Worm (Caenorhabditis elegans) whole organism, late embryonic: ENCODE results near the gene cdka-1.

Experiments used
- C08G9.2 ChIP-seq: sonication (generic microtip); optimal IDR thresholded peaks from 2 replicates; lab custom pipeline; 2016; ENCODE audit warnings: mild to moderate bottlenecking, missing genetic modification characterization, moderate library complexity, missing compliant biosample characterization
- C38D4.7 ChIP-seq: fragments of 200-800 bp; sonication (Bioruptor generic); optimal IDR thresholded peaks from 2 replicates; lab custom pipeline; 2018; ENCODE audit warnings: mild to moderate bottlenecking, missing genetic modification characterization, moderate library complexity, missing compliant biosample characterization
- F13H6.1 ChIP-seq: sonication (generic microtip); optimal IDR thresholded peaks from 2 replicates; lab custom pipeline; 2016; ENCODE audit warnings: missing genetic modification characterization, missing compliant biosample characterization
- K02D7.2 ChIP-seq: sonication (generic microtip); optimal IDR thresholded peaks from 2 replicates; lab custom pipeline; 2017; ENCODE audit warnings: mild to moderate bottlenecking, missing genetic modification characterization, missing compliant biosample characterization
- K09A11.1 ChIP-seq: sonication (generic microtip); optimal IDR thresholded peaks from 2 replicates; lab custom pipeline; 2017; ENCODE audit warnings: antibody characterized with exemption, mild to moderate bottlenecking, missing genetic modification characterization, missing compliant biosample characterization; ENCODE audit not compliant: insufficient read depth
- T23F11.4 ChIP-seq: fragments of 200-800 bp; sonication (Bioruptor generic); optimal IDR thresholded peaks from 2 replicates; lab custom pipeline; 2018; ENCODE audit warnings: mild to moderate bottlenecking, missing genetic modification characterization, missing compliant biosample characterization
- ahr-1 ChIP-seq: sonication (generic microtip); optimal IDR thresholded peaks from 2 replicates; lab custom pipeline; 2016; ENCODE audit warnings: missing genetic modification characterization, missing compliant biosample characterization
- ceh-19 ChIP-seq: fragments of 200-800 bp; sonication (Bioruptor generic); optimal IDR thresholded peaks from 2 replicates; lab custom pipeline; 2018; ENCODE audit warnings: mild to moderate bottlenecking, missing genetic modification characterization, missing compliant biosample characterization
- ceh-2 ChIP-seq: sonication (generic microtip); optimal IDR thresholded peaks from 2 replicates; lab custom pipeline; 2016; ENCODE audit warnings: missing genotype, missing genetic modification characterization, missing compliant biosample characterization
- ceh-22 ChIP-seq: sonication (generic microtip); optimal IDR thresholded peaks from 2 replicates; lab custom pipeline; 2017; ENCODE audit warnings: missing biosample characterization, missing genetic modification characterization
- ceh-30 ChIP-seq: fragments of 150-350 bp; optimal IDR thresholded peaks from 2 replicates; lab custom pipeline; 2014; ENCODE audit warnings: missing biosample characterization, missing genetic modification characterization
- ceh-31 ChIP-seq: sonication (generic microtip); optimal IDR thresholded peaks from 2 replicates; lab custom pipeline; 2016; ENCODE audit warnings: missing genetic modification characterization, missing compliant biosample characterization
- ceh-34 ChIP-seq: sonication (generic microtip); optimal IDR thresholded peaks from 2 replicates; lab custom pipeline; 2016; ENCODE audit warnings: mild to moderate bottlenecking, missing genetic modification characterization, missing compliant biosample characterization
- ceh-48 ChIP-seq: sonication (generic microtip); optimal IDR thresholded peaks from 2 replicates; lab custom pipeline; 2016; ENCODE audit warnings: missing genetic modification characterization, inconsistent platforms, missing compliant biosample characterization
- ceh-9 ChIP-seq: sonication (generic microtip); optimal IDR thresholded peaks from 2 replicates; lab custom pipeline; 2016; ENCODE audit warnings: mild to moderate bottlenecking, missing genetic modification characterization, inconsistent platforms, missing compliant biosample characterization
- che-1 ChIP-seq: sonication (generic microtip); optimal IDR thresholded peaks from 2 replicates; lab custom pipeline; 2016; ENCODE audit warnings: mild to moderate bottlenecking, missing genetic modification characterization, missing compliant biosample characterization
- dmd-4 ChIP-seq: sonication (generic microtip); optimal IDR thresholded peaks from 2 replicates; lab custom pipeline; 2016; ENCODE audit warnings: borderline replicate concordance, missing genetic modification characterization, missing compliant biosample characterization
- dve-1 ChIP-seq: sonication (generic microtip); optimal IDR thresholded peaks from 2 replicates; lab custom pipeline; 2017; ENCODE audit warnings: antibody characterized with exemption, mild to moderate bottlenecking, missing genetic modification characterization, missing compliant biosample characterization
- elt-2 ChIP-seq: sonication (generic microtip); optimal IDR thresholded peaks from 2 replicates; lab custom pipeline; 2016; ENCODE audit warnings: missing genetic modification reagents, missing genetic modification characterization, missing compliant biosample characterization
- ets-4 ChIP-seq: sonication (generic microtip); optimal IDR thresholded peaks from 2 replicates; lab custom pipeline; 2016; ENCODE audit warnings: missing genetic modification characterization, missing compliant biosample characterization
- eyg-1 ChIP-seq: sonication (generic microtip); optimal IDR thresholded peaks from 2 replicates; lab custom pipeline; 2016; ENCODE audit warnings: missing genotype, missing genetic modification characterization, missing compliant biosample characterization
- fkh-6 ChIP-seq: sonication (generic microtip); optimal IDR thresholded peaks from 2 replicates; lab custom pipeline; 2016; ENCODE audit warnings: missing genetic modification characterization, missing compliant biosample characterization
- gmeb-2 ChIP-seq: sonication (generic microtip); optimal IDR thresholded peaks from 2 replicates; lab custom pipeline; 2016; ENCODE audit warnings: missing genetic modification characterization, inconsistent platforms, missing compliant biosample characterization
- hlh-13 ChIP-seq: fragments of 200-800 bp; sonication (Bioruptor generic); optimal IDR thresholded peaks from 2 replicates; lab custom pipeline; 2018; ENCODE audit warnings: mild to moderate bottlenecking, missing genetic modification characterization, missing compliant biosample characterization
- hlh-15 ChIP-seq: sonication (generic microtip); optimal IDR thresholded peaks from 2 replicates; lab custom pipeline; 2016; ENCODE audit warnings: missing genetic modification characterization, missing compliant biosample characterization
- hlh-30 ChIP-seq: sonication (generic microtip); optimal IDR thresholded peaks from 2 replicates; lab custom pipeline; 2017; ENCODE audit warnings: antibody characterized with exemption, missing genetic modification characterization, missing compliant biosample characterization; ENCODE audit not compliant: insufficient read depth
- hlh-6 ChIP-seq: sonication (generic microtip); optimal IDR thresholded peaks from 2 replicates; lab custom pipeline; 2016; ENCODE audit warnings: missing genotype, missing genetic modification characterization, missing compliant biosample characterization
- hlh-8 ChIP-seq: sonication (generic microtip); optimal IDR thresholded peaks from 2 replicates; lab custom pipeline; 2016; ENCODE audit warnings: missing genotype, missing genetic modification characterization, missing compliant biosample characterization
- lim-6 ChIP-seq: sonication (generic microtip); optimal IDR thresholded peaks from 2 replicates; lab custom pipeline; 2016; ENCODE audit warnings: missing genetic modification characterization, missing compliant biosample characterization
- nfya-1 ChIP-seq: sonication (generic microtip); optimal IDR thresholded peaks from 2 replicates; lab custom pipeline; 2017; ENCODE audit warnings: missing genetic modification characterization, mild to moderate bottlenecking, missing compliant biosample characterization, antibody characterized with exemption, moderate library complexity
- nhr-11 ChIP-seq: fragments of 150-350 bp; optimal IDR thresholded peaks from 2 replicates; lab custom pipeline; 2014; ENCODE audit warnings: missing biosample characterization, missing genetic modification characterization
- nhr-232 ChIP-seq: sonication (generic microtip); optimal IDR thresholded peaks from 2 replicates; lab custom pipeline; 2016; ENCODE audit warnings: missing genetic modification characterization, missing compliant biosample characterization
- npax-4 ChIP-seq: sonication (generic microtip); optimal IDR thresholded peaks from 2 replicates; lab custom pipeline; 2016; ENCODE audit warnings: missing genetic modification characterization, missing compliant biosample characterization
- odd-2 ChIP-seq: sonication (generic microtip); optimal IDR thresholded peaks from 2 replicates; lab custom pipeline; 2017; ENCODE audit warnings: antibody characterized with exemption, mild to moderate bottlenecking, missing genetic modification characterization, missing compliant biosample characterization
- pag-3 ChIP-seq: sonication (generic microtip); optimal IDR thresholded peaks from 2 replicates; lab custom pipeline; 2016; ENCODE audit warnings: missing compliant biosample characterization, missing genetic modification characterization, borderline replicate concordance
- pat-9 ChIP-seq: fragments of 200-800 bp; sonication (Bioruptor generic); optimal IDR thresholded peaks from 2 replicates; lab custom pipeline; 2018; ENCODE audit warnings: mild to moderate bottlenecking, missing genetic modification characterization, moderate library complexity, missing compliant biosample characterization
- pax-1 ChIP-seq: fragments of 150-350 bp; optimal IDR thresholded peaks from 2 replicates; lab custom pipeline; 2014; ENCODE audit warnings: missing biosample characterization, missing genetic modification characterization
- pros-1 ChIP-seq: fragments of 150-350 bp; optimal IDR thresholded peaks from 2 replicates; lab custom pipeline; 2014; ENCODE audit warnings: missing biosample characterization, missing genetic modification reagents, missing genetic modification characterization
- ref-2 ChIP-seq: sonication (generic microtip); optimal IDR thresholded peaks from 2 replicates; lab custom pipeline; 2016; ENCODE audit warnings: missing genetic modification characterization, missing compliant biosample characterization
- rnt-1 ChIP-seq: sonication (generic microtip); optimal IDR thresholded peaks from 2 replicates; lab custom pipeline; 2016; ENCODE audit warnings: missing genetic modification characterization, missing compliant biosample characterization
- sdc-2 ChIP-seq: sonication (generic microtip); optimal IDR thresholded peaks from 2 replicates; lab custom pipeline; 2016; ENCODE audit warnings: missing genotype, missing genetic modification characterization, missing compliant biosample characterization
- sox-2 ChIP-seq: fragments of 200-800 bp; sonication (Bioruptor generic); IDR thresholded peaks from 2 replicates; pipeline ENCODE4 v1.3.6; 2022; ENCODE audit warnings: missing genetic modification reagents, missing genetic modification characterization, missing compliant biosample characterization
- syd-9 ChIP-seq: sonication (generic microtip); optimal IDR thresholded peaks from 2 replicates; lab custom pipeline; 2016; ENCODE audit warnings: mild to moderate bottlenecking, missing genetic modification characterization, moderate library complexity, missing compliant biosample characterization
- tbx-2 ChIP-seq: sonication (generic microtip); optimal IDR thresholded peaks from 2 replicates; lab custom pipeline; 2016; ENCODE audit warnings: missing genetic modification characterization, missing compliant biosample characterization
- ttx-3 ChIP-seq: sonication (generic microtip); optimal IDR thresholded peaks from 2 replicates; lab custom pipeline; 2016; ENCODE audit warnings: missing genetic modification reagents, missing genetic modification characterization, missing compliant biosample characterization
- unc-42 ChIP-seq: sonication (generic microtip); optimal IDR thresholded peaks from 2 replicates; lab custom pipeline; 2016; ENCODE audit warnings: missing genotype, missing genetic modification characterization, missing compliant biosample characterization
- unc-55 ChIP-seq: sonication (generic microtip); optimal IDR thresholded peaks from 2 replicates; lab custom pipeline; 2017; ENCODE audit warnings: missing biosample characterization, missing genetic modification reagents, missing genetic modification characterization
- unc-86 ChIP-seq: sonication (generic microtip); optimal IDR thresholded peaks from 2 replicates; lab custom pipeline; 2016; ENCODE audit warnings: missing genetic modification characterization, missing compliant biosample characterization
- zip-5 ChIP-seq: sonication (generic microtip); optimal IDR thresholded peaks from 2 replicates; lab custom pipeline; 2016; ENCODE audit warnings: missing genetic modification characterization, missing compliant biosample characterization
- ztf-16 ChIP-seq: sonication (generic microtip); optimal IDR thresholded peaks from 2 replicates; lab custom pipeline; 2017; ENCODE audit warnings: missing genetic modification characterization, missing compliant biosample characterization

The cdka-1 gene

ce11 chrIII:4665272-4665671, 6.7 kb downstream of the cdka-1 start, which contains the start of gene T23F11.4:
Gene T23F11.4 (minus strand): TSS chrIII:4665372.
- TF ChIP-seq K02D7.2 (no peak), lim-6 (tag; lab: Kevin White, UChicago) (no peak), hlh-15 (no peak)

- TF ChIP-seq hlh-13 (GFP tag; lab: Kevin White, UChicago) (no peak), ceh-19 (GFP tag; lab: Kevin White, UChicago) (peak; percentile 71), ceh-34 (tag; lab: Kevin White, UChicago) (peak; percentile 92), pax-1 (no peak), K02D7.2 (no peak), zip-5 (no peak), elt-2 (tag; lab: Kevin White, UChicago) (peak; percentile 33), F13H6.1 (tag; lab: Kevin White, UChicago) (no peak), lim-6 (tag; lab: Kevin White, UChicago) (no peak), T23F11.4 (GFP tag; lab: Kevin White, UChicago) (peak; percentile 99), pros-1 (peak; percentile 68), K09A11.1 (tag; lab: Kevin White, UChicago) (no peak), nhr-232 (tag; lab: Kevin White, UChicago) (no peak), ceh-22 (tag; lab: Kevin White, UChicago) (no peak), ref-2 (peak; percentile 63), fkh-6 (no peak), nhr-11 (tag; lab: Kevin White, UChicago) (no peak), ceh-48 (no peak), odd-2 (tag; lab: Kevin White, UChicago) (no peak), rnt-1 (tag; lab: Kevin White, UChicago) (peak; percentile 36), unc-55 (GFP tag; lab: Kevin White, UChicago) (peak; percentile 48), gmeb-2 (no peak), ceh-2 (tag; lab: Kevin White, UChicago) (peak; percentile 41), dve-1 (tag; lab: Kevin White, UChicago) (no peak), hlh-8 (peak; percentile 29), dmd-4 (tag; lab: Kevin White, UChicago) (peak; percentile 43), ceh-31 (tag; lab: Kevin White, UChicago) (peak; percentile 70), ahr-1 (no peak), pag-3 (tag; lab: Kevin White, UChicago) (no peak), syd-9 (tag; lab: Kevin White, UChicago) (peak; percentile 34), nfya-1 (tag; lab: Kevin White, UChicago) (peak; percentile 79), hlh-30 (peak; percentile 60), sdc-2 (tag; lab: Kevin White, UChicago) (peak; percentile 48), C38D4.7 (GFP tag; lab: Kevin White, UChicago) (no peak), unc-86 (tag; lab: Kevin White, UChicago) (no peak), pat-9 (tag; lab: Kevin White, UChicago) (no peak), ceh-30 (peak; percentile 38), ets-4 (tag; lab: Kevin White, UChicago) (peak; percentile 27), npax-4 (tag; lab: Kevin White, UChicago) (no peak), sox-2 (GFP tag; lab: Robert Waterston, UW) (no peak; the same call in 1 of the 2 replicates), C08G9.2 (tag; lab: Kevin White, UChicago) (peak; percentile 26), ttx-3 (tag; lab: Kevin White, UChicago) (no peak), tbx-2 (tag; lab: Kevin White, UChicago) (peak; percentile 64), eyg-1 (tag; lab: Kevin White, UChicago) (peak; percentile 8), ceh-9 (no peak), hlh-6 (tag; lab: Kevin White, UChicago) (peak; percentile 81), che-1 (peak; percentile 40), unc-42 (tag; lab: Kevin White, UChicago) (peak; percentile 20), ztf-16 (tag; lab: Kevin White, UChicago) (no peak), hlh-15 (no peak)
These were observed 8.3 kb downstream of the cdka-1 start for ce11 chrIII:4666753-4667400.
